Worm (Caenorhabditis elegans): ENCODE measurements around the gene ptc-1.
A peak's percentile ranks its signal among the peaks of the same experiment; 100 is the strongest.

Gene ptc-1

ce11 chrII:7870632-7871031 lies 22.4 kb upstream of the ptc-1 start (continued):
- TF ChIP-seq lin-13 (GFP tag; optimal IDR thresholded peaks at IDR 0.05) (peak; percentile 20), ZK337.2 (GFP tag; IDR thresholded peaks at IDR 0.05) (no peak), zip-2 (tag; optimal IDR thresholded peaks at IDR 0.05) (no peak), ces-1 (GFP tag; optimal IDR thresholded peaks at IDR 0.05) (no peak)

- TF ChIP-seq rbr-2 (tag; optimal IDR thresholded peaks at IDR 0.05) (peak; percentile 16), aha-1 (tag) (peak; percentile 86), lin-38 (GFP tag; IDR thresholded peaks at IDR 0.05) (peak; percentile 20; the same call in 1 of the 2 replicates), mes-2 (tag; optimal IDR thresholded peaks at IDR 0.05; ENCODE audit: poor library complexity, severe bottlenecking) (peak; percentile 67), daf-19 (GFP tag; conservative IDR thresholded peaks at IDR 0.05) (no peak), daf-16 (GFP tag; optimal IDR thresholded peaks at IDR 0.05) (no peak), daf-16 (tag; optimal IDR thresholded peaks at IDR 0.05) (peak; percentile 16), dve-1 (tag; optimal IDR thresholded peaks at IDR 0.05; ENCODE audit: insufficient read depth) (peak; percentile 30), pha-4 (GFP tag; IDR thresholded peaks at IDR 0.05) (no peak), pha-4 (tag; optimal IDR thresholded peaks at IDR 0.05) (peak; percentile 65), R02D3.7 (tag; optimal IDR thresholded peaks at IDR 0.05) (no peak), daf-12 (tag; optimal IDR thresholded peaks at IDR 0.05) (no peak), nhr-6 (tag; optimal IDR thresholded peaks at IDR 0.05) (peak; percentile 21), hlh-30 (tag; optimal IDR thresholded peaks at IDR 0.05; ENCODE audit: insufficient read depth) (peak; percentile 30), T20F7.1 (GFP tag; optimal IDR thresholded peaks at IDR 0.05) (peak; percentile 96), Y48G9A.11 (GFP tag; IDR thresholded peaks at IDR 0.05) (peak; percentile 59), ztf-11 (tag; optimal IDR thresholded peaks at IDR 0.05) (no peak), dpl-1 (GFP tag; optimal IDR thresholded peaks at IDR 0.05) (peak; percentile 41), lsy-2 (tag; optimal IDR thresholded peaks at IDR 0.05) (peak in 1 of 2 experiments; percentile 83)
These were observed 19.1 kb upstream of the ptc-1 start, which contains the start of gene T01H3.3 for ce11 chrII:7873843-7874372. Gene T01H3.3 (minus strand): TSS chrII:7873893.

ce11 chrII:7877744-7878468 lies 15.1 kb upstream of the ptc-1 start, which contains the start of gene T01H3.2:
Gene T01H3.2 (minus strand): TSS chrII:7877994.
- TF ChIP-seq F49E8.2 (tag; optimal IDR thresholded peaks at IDR 0.05; ENCODE audit: borderline replicate concordance) (no peak), lsy-2 (tag; optimal IDR thresholded peaks at IDR 0.05) (peak in 1 of 2 experiments; percentile 39), lin-29 (GFP tag; IDR thresholded peaks at IDR 0.05) (no peak), dve-1 (tag; optimal IDR thresholded peaks at IDR 0.05; ENCODE audit: insufficient read depth) (peak; percentile 37), ama-1 (optimal IDR thresholded peaks at IDR 0.05) (peak; percentile 27), unc-62 (GFP tag; optimal IDR thresholded peaks at IDR 0.05 in 1 of 2) (peak in 1 of 2 experiments; percentile 96), unc-62 (tag; optimal IDR thresholded peaks at IDR 0.05) (no peak), Y48G9A.11 (GFP tag; IDR thresholded peaks at IDR 0.05) (0 out of 2 replicates have a peak, but pooled peaks have one; percentile 38), mdt-29 (GFP tag; IDR thresholded peaks at IDR 0.05) (0 out of 2 replicates have a peak, but pooled peaks have one; percentile 20), spr-1 (tag; optimal IDR thresholded peaks at IDR 0.05) (peak; percentile 27), F44E2.7 (GFP tag; IDR thresholded peaks at IDR 0.05) (no peak), lin-38 (GFP tag; IDR thresholded peaks at IDR 0.05) (peak; percentile 52), nhr-102 (tag; optimal IDR thresholded peaks at IDR 0.05) (peak; percentile 53), fos-1 (tag; optimal IDR thresholded peaks at IDR 0.05) (no peak), mep-1 (tag; optimal IDR thresholded peaks at IDR 0.05) (peak; percentile 26), ZK546.5 (tag; optimal IDR thresholded peaks at IDR 0.05) (no peak), nhr-6 (tag; optimal IDR thresholded peaks at IDR 0.05) (no peak), T20F7.1 (GFP tag; optimal IDR thresholded peaks at IDR 0.05) (peak; percentile 71)

All from whole organism, L4 larva.